Worm (Caenorhabditis elegans) whole organism, L1 larva: ENCODE measurements around the gene bmy-1.

ENCODE experiments used
- aly-2 ChIP-seq: fragments of 150-350 bp; optimal IDR thresholded peaks from 2 replicates; lab custom pipeline; 2014; ENCODE audit warnings: missing biosample characterization, missing genetic modification characterization
- ama-1 ChIP-seq: fragments of 150-350 bp; optimal IDR thresholded peaks from 2 replicates; lab custom pipeline; 2014
- ces-1 ChIP-seq: fragments of 150-350 bp; optimal IDR thresholded peaks from 2 replicates; lab custom pipeline; 2014; ENCODE audit warnings: missing biosample characterization, missing genetic modification reagents, missing genetic modification characterization
- fos-1 ChIP-seq: fragments of 150-350 bp; optimal IDR thresholded peaks from 2 replicates; lab custom pipeline; 2014; ENCODE audit warnings: missing biosample characterization, missing genetic modification characterization
- lin-39 ChIP-seq: fragments of 150-350 bp; optimal IDR thresholded peaks from 2 replicates; lab custom pipeline; 2014; ENCODE audit warnings: missing biosample characterization, missing genetic modification reagents, missing genetic modification characterization

- TF ChIP-seq aly-2 (no peak), ces-1 (no peak), fos-1 (tag; lab: Kevin White, UChicago) (no peak), lin-39 (tag; lab: Kevin White, UChicago) (no peak), ama-1 (lab: Kevin White, UChicago) (no peak)
Observed at ce11 chrII:5321718-5322286, 36.7 kb upstream of the bmy-1 start.
